Worm (Caenorhabditis elegans) whole organism, L1 larva: Measurements from ENCODE around the gene F55A11.7.

ENCODE experiments used
- ama-1 ChIP-seq: fragments of 150-350 bp; optimal IDR thresholded peaks from 2 replicates; lab custom pipeline; 2014
- isw-1 ChIP-seq: fragments of 200-800 bp; sonication (Bioruptor generic); IDR thresholded peaks from 2 replicates; pipeline ENCODE4 v1.3.6; 2022; ENCODE audit warnings: missing genetic modification characterization, missing compliant biosample characterization
- zag-1 ChIP-seq: fragments of 150-350 bp; optimal IDR thresholded peaks from 2 replicates; lab custom pipeline; 2014; ENCODE audit warnings: missing biosample characterization, missing genetic modification characterization
- ztf-11 ChIP-seq, 2 experiments: sonication (generic microtip); optimal IDR thresholded peaks; 2 replicates each; lab custom pipeline; 2016 to 2017; ENCODE audit warnings: missing genetic modification characterization in 2 of 2, missing biosample characterization in 1 of 2, missing compliant biosample characterization in 1 of 2

DNA sequence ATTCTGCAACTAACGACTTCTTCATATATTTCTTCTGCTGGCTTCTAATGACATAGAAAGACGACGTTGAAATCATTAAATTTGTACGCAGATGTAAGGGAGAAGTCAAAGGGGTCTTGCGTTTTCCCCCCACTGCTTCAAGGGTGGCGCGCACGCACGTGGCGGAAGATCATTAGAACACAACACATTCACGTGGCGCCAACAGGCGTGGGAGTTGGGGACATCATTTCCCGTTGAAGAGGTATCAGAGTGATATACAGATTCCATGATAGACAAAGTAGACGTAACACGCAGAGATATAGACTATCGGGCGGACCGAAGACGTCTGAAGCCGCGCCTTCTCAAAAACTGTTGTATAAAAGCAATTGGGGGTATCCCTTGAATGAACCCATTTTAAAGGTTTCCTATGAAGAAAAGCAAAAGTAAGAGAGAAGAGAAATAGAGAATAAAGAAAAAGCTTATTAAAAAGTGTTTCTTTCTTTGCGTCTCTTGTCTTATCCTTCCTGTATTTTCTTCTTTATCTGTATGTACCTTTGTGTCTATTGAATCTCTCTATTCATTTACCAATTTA is 12.1 kb upstream of the F55A11.7 start:
- TF ChIP-seq isw-1 (GFP tag; lab: Robert Waterston, UW): no peak
- TF ChIP-seq ama-1 (lab: Kevin White, UChicago): no peak
- TF ChIP-seq zag-1 (tag; lab: Kevin White, UChicago): no peak
- TF ChIP-seq ztf-11 (tag; optimal IDR thresholded peaks at IDR 0.05; lab: Kevin White, UChicago): no peak
